Worm (Caenorhabditis elegans) whole organism, L1 larva: ENCODE data around the gene nhr-71.

Experiments
- C04F5.9 ChIP-seq: sonication (generic microtip); optimal IDR thresholded peaks from 2 replicates; lab custom pipeline; 2016; ENCODE audit warnings: missing genetic modification characterization, missing compliant biosample characterization
- C16A3.4 ChIP-seq: fragments of 150-350 bp; optimal IDR thresholded peaks from 2 replicates; lab custom pipeline; 2014; ENCODE audit warnings: missing biosample characterization, missing genetic modification characterization
- Y116A8C.19 ChIP-seq: sonication (generic microtip); optimal IDR thresholded peaks from 2 replicates; lab custom pipeline; 2016; ENCODE audit warnings: missing compliant biosample characterization, missing genetic modification characterization, borderline replicate concordance
- aha-1 ChIP-seq: fragments of 150-350 bp; optimal IDR thresholded peaks from 2 replicates; lab custom pipeline; 2014; ENCODE audit warnings: missing biosample characterization, missing genetic modification characterization
- blmp-1 ChIP-seq: fragments of 150-350 bp; optimal IDR thresholded peaks from 2 replicates; lab custom pipeline; 2014; ENCODE audit warnings: missing biosample characterization, missing genetic modification characterization
- ceh-63 ChIP-seq: fragments of 200-800 bp; sonication (Bioruptor generic); optimal IDR thresholded peaks from 2 replicates; lab custom pipeline; 2018; ENCODE audit warnings: mild to moderate bottlenecking, missing genetic modification characterization, missing compliant biosample characterization
- ceh-90 ChIP-seq: sonication (generic microtip); optimal IDR thresholded peaks from 2 replicates; lab custom pipeline; 2016; ENCODE audit warnings: missing genetic modification characterization, missing compliant biosample characterization
- efl-1 ChIP-seq, 4 experiments: fragments of 150-350 bp; optimal IDR thresholded peaks in 3 of 4; peaks in 1 of 4; 1 replicate in 1 of 4; 2 replicates in 3 of 4; lab custom pipeline; 2014; ENCODE audit warnings: missing biosample characterization in 2 of 4, missing genetic modification characterization in 2 of 4, missing genetic modification reagents in 2 of 4
- efl-3 ChIP-seq: fragments of 200-800 bp; sonication (Bioruptor generic); optimal IDR thresholded peaks from 2 replicates; lab custom pipeline; 2018; ENCODE audit warnings: mild to moderate bottlenecking, missing genetic modification characterization, missing compliant biosample characterization
- elt-2 ChIP-seq: sonication (generic microtip); optimal IDR thresholded peaks from 2 replicates; lab custom pipeline; 2016; ENCODE audit warnings: missing genetic modification characterization, mild to moderate bottlenecking, inconsistent platforms, missing compliant biosample characterization, missing genetic modification reagents
- ets-5 ChIP-seq: fragments of 200-800 bp; sonication (Bioruptor generic); IDR thresholded peaks from 2 replicates; pipeline ENCODE4 v1.3.6; 2022; ENCODE audit warnings: missing genetic modification characterization, missing compliant biosample characterization
- fkh-10 ChIP-seq: sonication (generic microtip); optimal IDR thresholded peaks from 2 replicates; lab custom pipeline; 2017; ENCODE audit warnings: missing biosample characterization, missing genetic modification reagents, missing genetic modification characterization
- fkh-8 ChIP-seq: sonication (generic microtip); optimal IDR thresholded peaks from 2 replicates; lab custom pipeline; 2016; ENCODE audit warnings: mild to moderate bottlenecking, missing genetic modification characterization, missing compliant biosample characterization
- irx-1 ChIP-seq: sonication (generic microtip); optimal IDR thresholded peaks from 2 replicates; lab custom pipeline; 2016; ENCODE audit warnings: missing genetic modification characterization, missing compliant biosample characterization
- isw-1 ChIP-seq: fragments of 200-800 bp; sonication (Bioruptor generic); IDR thresholded peaks from 2 replicates; pipeline ENCODE4 v1.3.6; 2022; ENCODE audit warnings: missing genetic modification characterization, missing compliant biosample characterization
- jun-1 ChIP-seq: fragments of 150-350 bp; optimal IDR thresholded peaks from 2 replicates; lab custom pipeline; 2014; ENCODE audit warnings: missing biosample characterization, missing genetic modification reagents, missing genetic modification characterization
- lin-14 ChIP-seq: fragments of 200-800 bp; sonication (Bioruptor generic); optimal IDR thresholded peaks from 2 replicates; lab custom pipeline; 2018; ENCODE audit warnings: mild to moderate bottlenecking, missing genetic modification characterization, moderate library complexity, missing compliant biosample characterization
- lin-35 ChIP-seq, 2 experiments: fragments of 150-350 bp; optimal IDR thresholded peaks; 2 replicates each; lab custom pipeline; 2014; ENCODE audit warnings: missing biosample characterization in 2 of 2, missing genetic modification characterization in 2 of 2, missing genetic modification reagents in 2 of 2
- lir-3 ChIP-seq: sonication (generic microtip); optimal IDR thresholded peaks from 2 replicates; lab custom pipeline; 2016; ENCODE audit warnings: mild to moderate bottlenecking, missing genetic modification characterization, moderate library complexity, missing compliant biosample characterization; ENCODE audit not compliant: poor library complexity
- lsy-2 ChIP-seq, 2 experiments: fragments of 150-350 bp; optimal IDR thresholded peaks; 2 replicates each; lab custom pipeline; 2014; ENCODE audit warnings: missing biosample characterization in 2 of 2, missing genetic modification characterization in 2 of 2
- mab-9 ChIP-seq: fragments of 200-800 bp; sonication (Bioruptor generic); IDR thresholded peaks from 2 replicates; pipeline ENCODE4 v1.3.6; 2022; ENCODE audit warnings: missing genetic modification reagents, missing genetic modification characterization, missing compliant biosample characterization
- mef-2 ChIP-seq: fragments of 150-350 bp; optimal IDR thresholded peaks from 2 replicates; lab custom pipeline; 2014; ENCODE audit warnings: missing biosample characterization, missing genetic modification characterization
- nhr-12 ChIP-seq: sonication (generic microtip); optimal IDR thresholded peaks from 2 replicates; lab custom pipeline; 2017; ENCODE audit warnings: missing biosample characterization, missing genetic modification characterization
- nhr-19 ChIP-seq: fragments of 200-800 bp; sonication (Bioruptor generic); conservative IDR thresholded peaks from 2 replicates; pipeline ENCODE4 v1.3.6; 2022; ENCODE audit warnings: missing genetic modification characterization, missing compliant biosample characterization
- nhr-20 ChIP-seq: sonication (generic microtip); optimal IDR thresholded peaks from 2 replicates; lab custom pipeline; 2016; ENCODE audit warnings: mild to moderate bottlenecking, missing genetic modification characterization, missing compliant biosample characterization
- nhr-237 ChIP-seq: fragments of 150-350 bp; optimal IDR thresholded peaks from 2 replicates; lab custom pipeline; 2014; ENCODE audit warnings: missing biosample characterization, missing genetic modification characterization
- nhr-28 ChIP-seq: fragments of 150-350 bp; optimal IDR thresholded peaks from 2 replicates; lab custom pipeline; 2014; ENCODE audit warnings: missing biosample characterization, missing genetic modification characterization
- nhr-71 ChIP-seq: sonication (generic microtip); optimal IDR thresholded peaks from 2 replicates; lab custom pipeline; 2016; ENCODE audit warnings: mild to moderate bottlenecking, missing genetic modification characterization, moderate library complexity, missing compliant biosample characterization
- nhr-77 ChIP-seq: fragments of 150-350 bp; optimal IDR thresholded peaks from 2 replicates; lab custom pipeline; 2014; ENCODE audit warnings: missing biosample characterization, missing genetic modification characterization
- nhr-85 ChIP-seq: sonication (generic microtip); peaks from one replicate; lab custom pipeline; 2016; ENCODE audit warnings: missing genetic modification characterization, inconsistent platforms, missing compliant biosample characterization
- nhr-90 ChIP-seq: sonication (generic microtip); optimal IDR thresholded peaks from 2 replicates; lab custom pipeline; 2016; ENCODE audit warnings: mild to moderate bottlenecking, missing genetic modification characterization, missing compliant biosample characterization; ENCODE audit not compliant: poor library complexity
- pag-3 ChIP-seq: sonication (generic microtip); optimal IDR thresholded peaks from 2 replicates; lab custom pipeline; 2017; ENCODE audit warnings: missing genetic modification characterization, mild to moderate bottlenecking, missing compliant biosample characterization, antibody characterized with exemption, borderline replicate concordance; ENCODE audit not compliant: insufficient read depth
- pax-3 ChIP-seq: fragments of 200-800 bp; sonication (Bioruptor generic); optimal IDR thresholded peaks from 2 replicates; lab custom pipeline; 2018; ENCODE audit warnings: mild to moderate bottlenecking, missing genetic modification characterization, moderate library complexity, missing compliant biosample characterization
- pqm-1 ChIP-seq: sonication (generic microtip); optimal IDR thresholded peaks from 3 replicates; lab custom pipeline; 2017; ENCODE audit warnings: missing biosample characterization, missing genetic modification characterization
- snu-23 ChIP-seq: sonication (generic microtip); optimal IDR thresholded peaks from 2 replicates; lab custom pipeline; 2016; ENCODE audit warnings: missing genetic modification characterization, missing compliant biosample characterization
- sox-4 ChIP-seq: sonication (generic microtip); optimal IDR thresholded peaks from 2 replicates; lab custom pipeline; 2016; ENCODE audit warnings: missing genetic modification characterization, missing compliant biosample characterization
- sptf-1 ChIP-seq: fragments of 150-350 bp; optimal IDR thresholded peaks from 2 replicates; lab custom pipeline; 2014; ENCODE audit warnings: missing biosample characterization, missing genetic modification characterization
- swsn-7 ChIP-seq: sonication (generic microtip); optimal IDR thresholded peaks from 2 replicates; lab custom pipeline; 2016; ENCODE audit warnings: missing genetic modification characterization, missing compliant biosample characterization
- tlp-1 ChIP-seq: fragments of 150-350 bp; optimal IDR thresholded peaks from 2 replicates; lab custom pipeline; 2014; ENCODE audit warnings: missing biosample characterization, missing genetic modification characterization
- unc-130 ChIP-seq: fragments of 150-350 bp; optimal IDR thresholded peaks from 2 replicates; lab custom pipeline; 2017; ENCODE audit warnings: missing biosample characterization, missing genetic modification characterization, inconsistent platforms
- unc-62 ChIP-seq: fragments of 150-350 bp; optimal IDR thresholded peaks from 2 replicates; lab custom pipeline; 2014; ENCODE audit warnings: missing biosample characterization, missing genetic modification reagents, missing genetic modification characterization
- vab-15 ChIP-seq: sonication (generic microtip); optimal IDR thresholded peaks from 2 replicates; lab custom pipeline; 2017; ENCODE audit warnings: missing genotype, mild to moderate bottlenecking, missing genetic modification characterization, missing compliant biosample characterization
- xbp-1 ChIP-seq: sonication (generic microtip); optimal IDR thresholded peaks from 2 replicates; lab custom pipeline; 2016; ENCODE audit warnings: missing genetic modification characterization, missing compliant biosample characterization
- ztf-11 ChIP-seq, 2 experiments: sonication (generic microtip); optimal IDR thresholded peaks; 2 replicates each; lab custom pipeline; 2016 to 2017; ENCODE audit warnings: missing genetic modification characterization in 2 of 2, missing biosample characterization in 1 of 2, missing compliant biosample characterization in 1 of 2

Gene nhr-71

DNA sequence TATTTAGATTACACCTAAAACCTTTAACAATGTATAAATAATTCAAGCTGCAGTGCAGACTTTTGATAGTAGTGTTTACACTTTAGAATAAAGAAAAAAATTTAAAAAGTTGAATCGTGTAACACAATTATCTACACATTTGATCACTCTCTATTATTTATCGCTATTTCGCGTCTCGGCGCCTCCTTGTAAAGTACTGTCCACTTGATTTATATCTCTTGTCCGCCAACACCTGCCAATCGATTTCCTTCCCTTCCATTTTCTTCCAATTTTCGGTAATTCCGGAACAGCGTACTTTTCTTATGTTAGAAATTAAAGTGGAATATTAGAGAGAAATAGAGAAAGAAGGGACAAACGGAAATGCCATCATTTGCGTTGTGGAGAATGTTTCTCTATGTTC is 1.6 kb upstream of the nhr-71 start (continued):
- TF ChIP-seq pqm-1 (tag; lab: Kevin White, UChicago) = no peak
- no peak for TF ChIP-seq swsn-7 (tag; lab: Kevin White, UChicago)
- no peak for TF ChIP-seq lsy-2 (tag; optimal IDR thresholded peaks at IDR 0.05; lab: Kevin White, UChicago)
- TF ChIP-seq pag-3 (tag; lab: Kevin White, UChicago) = no peak

DNA sequence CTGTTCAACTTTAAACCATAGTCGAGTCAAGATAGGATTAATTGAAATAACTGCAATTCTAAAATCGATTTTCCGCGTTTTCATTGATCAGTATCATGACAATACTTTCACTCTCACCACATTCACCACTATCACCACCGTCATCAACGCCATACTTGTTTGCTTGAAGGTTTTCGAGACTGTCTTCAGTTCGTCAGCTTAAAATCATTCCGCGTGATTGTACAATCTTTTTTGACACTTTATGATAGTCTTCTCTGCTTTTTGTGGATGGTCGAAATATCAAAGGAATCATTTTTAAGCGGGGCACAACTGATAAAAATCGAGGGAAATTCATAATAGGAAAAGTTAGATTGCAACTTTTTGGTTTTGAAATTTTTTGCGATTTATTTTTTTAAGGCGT is 884 bp upstream of the nhr-71 start:
- TF ChIP-seq fkh-10 (GFP tag; lab: Kevin White, UChicago) = no peak
- no peak for TF ChIP-seq nhr-28 (tag; lab: Kevin White, UChicago)
- TF ChIP-seq elt-2 (tag; lab: Kevin White, UChicago) = peak; percentile 52
- no peak for TF ChIP-seq irx-1 (tag; lab: Kevin White, UChicago)
- no peak for TF ChIP-seq ceh-90

- TF ChIP-seq jun-1 = no peak
- TF ChIP-seq nhr-77 (tag; lab: Kevin White, UChicago) = peak; percentile 68
- TF ChIP-seq nhr-71 (tag; lab: Kevin White, UChicago) = peak; percentile 58
- TF ChIP-seq lin-35 (GFP tag; optimal IDR thresholded peaks at IDR 0.05; lab: Kevin White, UChicago) = peak in 1 of 2 experiments; percentile 34
- peak; percentile 21 for TF ChIP-seq lin-14
- TF ChIP-seq elt-2 (tag; lab: Kevin White, UChicago) = no peak
- no peak for TF ChIP-seq efl-1 (optimal IDR thresholded peaks at IDR 0.05; lab: Kevin White, UChicago)
- peak in 1 of 2 experiments; percentile 10 for TF ChIP-seq efl-1 (GFP tag; optimal IDR thresholded peaks at IDR 0.05 in 1 of 2; lab: Kevin White, UChicago)
- no peak for TF ChIP-seq efl-3
- no peak for TF ChIP-seq sox-4 (tag; lab: Kevin White, UChicago)
- TF ChIP-seq aha-1 (tag; lab: Kevin White, UChicago) = no peak
These were observed 882 bp downstream of the nhr-71 start for ce11 chrX:13747997-13748396.

ce11 chrX:13752822-13753581 is 5.9 kb downstream of the nhr-71 start:
- no peak for TF ChIP-seq mef-2 (tag; lab: Kevin White, UChicago)
- peak; percentile 6 for TF ChIP-seq blmp-1 (tag; lab: Kevin White, UChicago)
- TF ChIP-seq tlp-1 (tag; lab: Kevin White, UChicago) = no peak
- peak; percentile 5 for TF ChIP-seq nhr-20 (tag; lab: Kevin White, UChicago)
- no peak for TF ChIP-seq C04F5.9 (tag; lab: Kevin White, UChicago)
- peak; percentile 30 for TF ChIP-seq nhr-71 (tag; lab: Kevin White, UChicago)
- no peak for TF ChIP-seq pax-3 (tag; lab: Kevin White, UChicago)
- TF ChIP-seq fkh-8 (tag; lab: Kevin White, UChicago) = no peak
- TF ChIP-seq aha-1 (tag; lab: Kevin White, UChicago) = no peak
- no peak for TF ChIP-seq sptf-1
- TF ChIP-seq ceh-63 (GFP tag; lab: Kevin White, UChicago) = no peak
- TF ChIP-seq efl-1 (optimal IDR thresholded peaks at IDR 0.05; lab: Kevin White, UChicago) = no peak
- TF ChIP-seq efl-1 (GFP tag; optimal IDR thresholded peaks at IDR 0.05 in 1 of 2; lab: Kevin White, UChicago) = peak in 1 of 2 experiments; percentile 29
- no peak for TF ChIP-seq ztf-11 (tag; optimal IDR thresholded peaks at IDR 0.05; lab: Kevin White, UChicago)
- TF ChIP-seq vab-15 = no peak
- peak; percentile 11 for TF ChIP-seq nhr-237
- peak; percentile 60 for TF ChIP-seq nhr-19 (GFP tag; lab: Robert Waterston, UW)
- TF ChIP-seq nhr-85 (tag; lab: Kevin White, UChicago) = peak; percentile 55
- no peak for TF ChIP-seq ets-5 (GFP tag; lab: Robert Waterston, UW)
- TF ChIP-seq mab-9 (GFP tag; lab: Robert Waterston, UW) = no peak
- no peak for TF ChIP-seq lin-14
- peak; percentile 3 for TF ChIP-seq snu-23 (GFP tag; lab: Kevin White, UChicago)
- no peak for TF ChIP-seq elt-2 (tag; lab: Kevin White, UChicago)
- no peak for TF ChIP-seq nhr-12 (tag; lab: Kevin White, UChicago)
- TF ChIP-seq unc-62 (GFP tag; lab: Kevin White, UChicago) = no peak
- no peak for TF ChIP-seq lsy-2 (tag; optimal IDR thresholded peaks at IDR 0.05; lab: Kevin White, UChicago)
- TF ChIP-seq lin-35 (GFP tag; optimal IDR thresholded peaks at IDR 0.05; lab: Kevin White, UChicago) = peak in 1 of 2 experiments; percentile 15
- no peak for TF ChIP-seq unc-130 (tag; lab: Kevin White, UChicago)
- no peak for TF ChIP-seq isw-1 (GFP tag; lab: Robert Waterston, UW)
- no peak for TF ChIP-seq nhr-90
- TF ChIP-seq xbp-1 (tag; lab: Kevin White, UChicago) = no peak
- no peak for TF ChIP-seq lir-3 (tag; lab: Kevin White, UChicago)
- TF ChIP-seq C16A3.4 (tag; lab: Kevin White, UChicago) = no peak
- no peak for TF ChIP-seq Y116A8C.19 (tag; lab: Kevin White, UChicago)
